Fruit fly (Drosophila melanogaster) whole organism, embryonic: ENCODE data around the gene ovm.

ENCODE experiments used
- CG1024 ChIP-seq: fragments of 200-800 bp; sonication (Bioruptor generic); IDR thresholded peaks from 2 replicates; pipeline ENCODE4 v1.3.6; 2022; ENCODE audit warnings: missing biosample characterization, missing genetic modification characterization
- CG10959 ChIP-seq: fragments of 200-800 bp; sonication (Bioruptor generic); IDR thresholded peaks from 2 replicates; pipeline ENCODE4 v1.3.6; 2022; ENCODE audit warnings: missing biosample characterization, missing genetic modification characterization
- CG12299 ChIP-seq: fragments of 200-800 bp; sonication (Bioruptor generic); optimal IDR thresholded peaks from 2 replicates; lab custom pipeline; 2018; ENCODE audit warnings: missing biosample characterization, mild to moderate bottlenecking, missing genetic modification characterization
- CG12659 ChIP-seq: fragments of 200-800 bp; sonication (Bioruptor generic); optimal IDR thresholded peaks from 3 replicates; lab custom pipeline; 2017; ENCODE audit warnings: mild to moderate bottlenecking, missing biosample characterization, missing genetic modification reagents, missing genetic modification characterization
- CG17802 ChIP-seq: fragments of 200-800 bp; sonication (Bioruptor generic); optimal IDR thresholded peaks from 2 replicates; lab custom pipeline; 2018; ENCODE audit warnings: missing biosample characterization, mild to moderate bottlenecking, missing genetic modification characterization, moderate library complexity
- CG17829 ChIP-seq: fragments of 200-800 bp; optimal IDR thresholded peaks from 2 replicates; lab custom pipeline; 2019; ENCODE audit warnings: missing biosample characterization, mild to moderate bottlenecking, missing genetic modification characterization, moderate library complexity
- CG18599 ChIP-seq: fragments of 200-800 bp; sonication (Bioruptor generic); optimal IDR thresholded peaks from 3 replicates; lab custom pipeline; 2017; ENCODE audit warnings: missing biosample characterization, missing genetic modification characterization, mild to moderate bottlenecking, moderate library complexity, missing genetic modification reagents
- CG18619 ChIP-seq: fragments of 200-800 bp; sonication (Bioruptor generic); optimal IDR thresholded peaks from 3 replicates; lab custom pipeline; 2017; ENCODE audit warnings: missing biosample characterization, mild to moderate bottlenecking, missing genetic modification characterization
- CG2116 ChIP-seq: fragments of 200-800 bp; sonication (Bioruptor generic); optimal IDR thresholded peaks from 3 replicates; lab custom pipeline; 2018; ENCODE audit warnings: missing biosample characterization, mild to moderate bottlenecking, missing genetic modification characterization
- CG31441 ChIP-seq: fragments of 200-800 bp; sonication (Bioruptor generic); IDR thresholded peaks from 2 replicates; pipeline ENCODE4 v1.3.6; 2022; ENCODE audit warnings: missing biosample characterization, missing genetic modification characterization
- CG3163 ChIP-seq: fragments of 200-800 bp; sonication (Bioruptor generic); optimal IDR thresholded peaks from 3 replicates; lab custom pipeline; 2016; ENCODE audit warnings: missing biosample characterization, missing genetic modification characterization
- CG4707 ChIP-seq: fragments of 200-800 bp; sonication (Bioruptor generic); optimal IDR thresholded peaks from 2 replicates; lab custom pipeline; 2018; ENCODE audit warnings: missing biosample characterization, mild to moderate bottlenecking, missing genetic modification characterization, moderate library complexity
- CG7271 ChIP-seq: fragments of 200-800 bp; sonication (Bioruptor generic); optimal IDR thresholded peaks from 2 replicates; lab custom pipeline; 2018; ENCODE audit warnings: missing biosample characterization, mild to moderate bottlenecking, missing genetic modification characterization, moderate library complexity
- CG7357 ChIP-seq: fragments of 200-800 bp; sonication (Bioruptor generic); IDR thresholded peaks from 3 replicates; pipeline ENCODE4 v1.3.6; 2022; ENCODE audit warnings: missing biosample characterization, missing genetic modification characterization
- CG7745 ChIP-seq: fragments of 200-800 bp; sonication (Bioruptor generic); optimal IDR thresholded peaks from 2 replicates; lab custom pipeline; 2018; ENCODE audit warnings: missing biosample characterization, mild to moderate bottlenecking, missing genetic modification characterization, moderate library complexity
- CG8765 ChIP-seq: fragments of 200-800 bp; sonication (Bioruptor generic); IDR thresholded peaks from 2 replicates; pipeline ENCODE4 v1.3.6; 2022; ENCODE audit warnings: missing biosample characterization, missing genetic modification characterization
- CoRest ChIP-seq: fragments of 200-800 bp; sonication (Bioruptor generic); optimal IDR thresholded peaks from 3 replicates; lab custom pipeline; 2018; ENCODE audit warnings: missing biosample characterization, mild to moderate bottlenecking, missing genetic modification characterization, moderate library complexity
- D19A ChIP-seq: fragments of 200-800 bp; optimal IDR thresholded peaks from 3 replicates; lab custom pipeline; 2019; ENCODE audit warnings: missing biosample characterization, mild to moderate bottlenecking, missing genetic modification characterization, moderate library complexity
- D19B ChIP-seq: fragments of 200-800 bp; sonication (Bioruptor generic); optimal IDR thresholded peaks from 2 replicates; lab custom pipeline; 2017; ENCODE audit warnings: missing biosample characterization, mild to moderate bottlenecking, missing genetic modification characterization
- Dip3 ChIP-seq: fragments of 200-800 bp; sonication (Bioruptor generic); optimal IDR thresholded peaks from 3 replicates; lab custom pipeline; 2016; ENCODE audit warnings: missing biosample characterization, missing genetic modification characterization
- Doc3 ChIP-seq: fragments of 200-800 bp; sonication (Bioruptor generic); IDR thresholded peaks from 3 replicates; pipeline ENCODE4 v1.3.6; 2022; ENCODE audit warnings: missing biosample characterization, missing genetic modification characterization; ENCODE audit not compliant: partially characterized antibody
- E2f2 ChIP-seq: fragments of 200-800 bp; sonication (Bioruptor generic); IDR thresholded peaks from 2 replicates; pipeline ENCODE4 v1.3.6; 2022; ENCODE audit warnings: missing biosample characterization, missing genetic modification characterization
- H2.0 ChIP-seq: fragments of 200-800 bp; sonication (Bioruptor generic); IDR thresholded peaks from 2 replicates; pipeline ENCODE4 v1.3.6; 2022; ENCODE audit warnings: missing biosample characterization, missing genetic modification characterization
- HLH54F ChIP-seq: fragments of 200-800 bp; sonication (Bioruptor generic); optimal IDR thresholded peaks from 3 replicates; lab custom pipeline; 2016; ENCODE audit warnings: missing biosample characterization, missing genetic modification characterization
- Lpt ChIP-seq: fragments of >200 bp; optimal IDR thresholded peaks from 2 replicates; lab custom pipeline; 2018; ENCODE audit warnings: missing biosample characterization, missing genetic modification characterization
- NC2β ChIP-seq: fragments of 200-800 bp; sonication (Bioruptor generic); optimal IDR thresholded peaks from 2 replicates; lab custom pipeline; 2016; ENCODE audit warnings: missing biosample characterization, missing genetic modification characterization
- Nf-YC ChIP-seq: fragments of 200-800 bp; optimal IDR thresholded peaks from 3 replicates; lab custom pipeline; 2019; ENCODE audit warnings: missing biosample characterization, mild to moderate bottlenecking, missing genetic modification characterization, moderate library complexity
- Oli ChIP-seq: fragments of 200-800 bp; sonication (Bioruptor generic); optimal IDR thresholded peaks from 2 replicates; lab custom pipeline; 2018; ENCODE audit warnings: missing biosample characterization, mild to moderate bottlenecking, missing genetic modification characterization, moderate library complexity
- Pdp1 ChIP-seq, 2 experiments: fragments of 200-800 bp; sonication (Bioruptor generic); optimal IDR thresholded peaks; 3 replicates each; lab custom pipeline; 2016; ENCODE audit warnings: missing biosample characterization in 2 of 2, missing genetic modification characterization in 2 of 2, mild to moderate bottlenecking in 1 of 2, moderate library complexity in 1 of 2
- Sry-β ChIP-seq: fragments of 200-800 bp; sonication (Bioruptor generic); optimal IDR thresholded peaks from 2 replicates; lab custom pipeline; 2018; ENCODE audit warnings: missing biosample characterization, mild to moderate bottlenecking, missing genetic modification characterization, moderate library complexity
- caup ChIP-seq: fragments of 200-800 bp; sonication (Bioruptor generic); optimal IDR thresholded peaks from 3 replicates; lab custom pipeline; 2017; ENCODE audit warnings: missing biosample characterization, mild to moderate bottlenecking, missing genetic modification characterization, moderate library complexity; ENCODE audit not compliant: severe bottlenecking
- chm ChIP-seq: fragments of 200-800 bp; sonication (Bioruptor generic); IDR thresholded peaks from 2 replicates; pipeline ENCODE4 v1.3.6; 2022; ENCODE audit warnings: missing biosample characterization, missing genetic modification characterization
- danr ChIP-seq: fragments of 200-800 bp; sonication (Bioruptor generic); IDR thresholded peaks from 2 replicates; pipeline ENCODE4 v1.3.6; 2022; ENCODE audit warnings: missing biosample characterization, missing genetic modification characterization
- dmrt11E ChIP-seq: fragments of 200-800 bp; sonication (Bioruptor generic); optimal IDR thresholded peaks from 3 replicates; lab custom pipeline; 2018; ENCODE audit warnings: missing biosample characterization, mild to moderate bottlenecking, missing genetic modification characterization, moderate library complexity
- ewg ChIP-seq: fragments of 200-800 bp; sonication (Bioruptor generic); optimal IDR thresholded peaks from 3 replicates; lab custom pipeline; 2017; ENCODE audit warnings: mild to moderate bottlenecking, missing biosample characterization, missing genetic modification reagents, missing genetic modification characterization
- eyg ChIP-seq: fragments of 200-800 bp; sonication (Bioruptor generic); optimal IDR thresholded peaks from 3 replicates; lab custom pipeline; 2016; ENCODE audit warnings: missing biosample characterization, missing genetic modification characterization
- grn ChIP-seq: fragments of 200-800 bp; sonication (Bioruptor generic); optimal IDR thresholded peaks from 3 replicates; lab custom pipeline; 2017; ENCODE audit warnings: missing biosample characterization, missing genetic modification characterization
- hkb ChIP-seq, 2 experiments: fragments of 200-800 bp in 1 of 2; fragments of >200 bp in 1 of 2; sonication (Bioruptor generic) in 1 of 2; IDR thresholded peaks in 1 of 2; optimal IDR thresholded peaks in 1 of 2; 2 replicates each; pipeline versions ENCODE4 v1.3.6 to Lab custom; 2017 to 2022; ENCODE audit warnings: missing biosample characterization in 1 of 2, missing genetic modification characterization in 1 of 2
- mld ChIP-seq: fragments of 200-800 bp; sonication (Bioruptor generic); IDR thresholded peaks from 3 replicates; pipeline ENCODE4 v1.3.6; 2022; ENCODE audit warnings: missing biosample characterization, missing genetic modification characterization; ENCODE audit not compliant: partially characterized antibody
- nerfin-2 ChIP-seq: fragments of 200-800 bp; sonication (Bioruptor generic); IDR thresholded peaks from 2 replicates; pipeline ENCODE4 v1.3.6; 2022; ENCODE audit warnings: missing biosample characterization, missing genetic modification characterization; ENCODE audit not compliant: partially characterized antibody
- org-1 ChIP-seq: fragments of 200-800 bp; sonication (Bioruptor generic); optimal IDR thresholded peaks from 2 replicates; lab custom pipeline; 2017; ENCODE audit warnings: missing biosample characterization, missing genetic modification characterization
- repo ChIP-seq: fragments of 200-800 bp; sonication (Bioruptor generic); optimal IDR thresholded peaks from 2 replicates; lab custom pipeline; 2016; ENCODE audit warnings: missing biosample characterization, missing genetic modification characterization
- salm ChIP-seq: fragments of 200-800 bp; sonication (Bioruptor generic); optimal IDR thresholded peaks from 2 replicates; lab custom pipeline; 2018; ENCODE audit warnings: missing biosample characterization, mild to moderate bottlenecking, missing genetic modification characterization
- sens ChIP-seq: fragments of 200-800 bp; sonication (Bioruptor generic); peaks from one replicate; lab custom pipeline; 2016; ENCODE audit warnings: missing biosample characterization, missing genetic modification characterization
- shn ChIP-seq: fragments of 200-800 bp; sonication (Bioruptor generic); optimal IDR thresholded peaks from 3 replicates; lab custom pipeline; 2016; ENCODE audit warnings: missing biosample characterization, missing genetic modification characterization
- slou ChIP-seq: fragments of 200-800 bp; sonication (Bioruptor generic); optimal IDR thresholded peaks from 3 replicates; lab custom pipeline; 2016; ENCODE audit warnings: missing biosample characterization, missing genetic modification characterization
- stwl ChIP-seq: fragments of 200-800 bp; sonication (Bioruptor generic); optimal IDR thresholded peaks from 3 replicates; lab custom pipeline; 2018; ENCODE audit warnings: missing biosample characterization, mild to moderate bottlenecking, missing genetic modification characterization, moderate library complexity
- tna ChIP-seq: fragments of 200-800 bp; sonication (Bioruptor generic); IDR thresholded peaks from 2 replicates; pipeline ENCODE4 v1.3.6; 2022; ENCODE audit warnings: missing biosample characterization, missing genetic modification characterization; ENCODE audit not compliant: partially characterized antibody
- toy ChIP-seq: fragments of 200-800 bp; sonication (Bioruptor generic); IDR thresholded peaks from 2 replicates; pipeline ENCODE4 v1.3.6; 2022; ENCODE audit warnings: missing biosample characterization, missing genetic modification characterization

ovm gene

DNA sequence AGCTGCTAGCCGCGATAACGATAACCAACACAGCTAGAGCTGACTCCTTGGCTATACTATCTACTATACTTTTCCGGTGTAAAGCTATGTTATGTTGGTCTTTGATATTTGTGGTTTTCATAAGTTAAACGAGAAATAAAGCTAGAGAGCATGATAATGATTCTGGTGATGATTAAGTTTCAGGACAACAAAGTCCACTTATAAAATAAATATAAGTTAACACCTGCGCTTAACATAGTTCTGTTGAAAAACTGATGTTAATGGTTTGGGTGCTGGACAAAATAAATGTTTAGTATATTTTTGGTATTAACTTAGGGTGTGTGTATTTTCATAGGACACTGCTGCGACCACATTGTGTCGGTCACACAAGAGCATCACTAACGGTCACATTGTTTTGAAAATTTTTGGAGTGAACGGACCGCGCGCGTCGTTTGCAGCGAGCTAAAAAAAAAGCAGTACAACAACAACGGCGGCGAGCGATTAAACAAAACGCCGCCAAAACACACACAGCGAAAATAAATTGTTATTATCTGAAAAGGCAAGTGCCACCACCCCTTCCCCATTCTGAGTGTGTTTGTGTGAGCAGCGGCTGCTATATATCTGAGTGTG, 18.0 kb upstream of the ovm start, which contains the start of the genes CG33635 and spen (continued):
- TF ChIP-seq nerfin-2 (GFP tag; lab: Robert Waterston, UW) (no peak), D19B (no peak), ewg (peak; percentile 41), CG10959 (GFP tag; lab: Robert Waterston, UW) (no peak), CG7357 (no peak), Nf-YC (tag; lab: Kevin White, UChicago) (peak; percentile 45), caup (GFP tag; lab: Kevin White, UChicago) (peak; percentile 49), CG8765 (GFP tag; lab: Robert Waterston, UW) (no peak), CG2116 (GFP tag; lab: Kevin White, UChicago) (peak; percentile 63), CG7271 (tag; lab: Kevin White, UChicago) (peak; percentile 74), tna (GFP tag; lab: Robert Waterston, UW) (no peak), H2.0 (GFP tag; lab: Robert Waterston, UW) (no peak), Pdp1 (GFP tag; optimal IDR thresholded peaks at IDR 0.05; lab: Kevin White, UChicago) (peak; percentile 13 to 63), D19A (tag; lab: Kevin White, UChicago) (peak; percentile 4), Dip3 (GFP tag; lab: Kevin White, UChicago) (peak; percentile 10), eyg (GFP tag; lab: Kevin White, UChicago) (peak; percentile 25), CG4707 (GFP tag; lab: Kevin White, UChicago) (peak; percentile 25), Oli (tag; lab: Kevin White, UChicago) (no peak), grn (GFP tag; lab: Kevin White, UChicago) (no peak), HLH54F (no peak), CG1024 (no peak), CG18619 (GFP tag; lab: Kevin White, UChicago) (peak; percentile 7), chm (GFP tag; lab: Robert Waterston, UW) (no peak), CoRest (tag; lab: Kevin White, UChicago) (peak; percentile 47), E2f2 (GFP tag; lab: Robert Waterston, UW) (no peak), toy (GFP tag; lab: Robert Waterston, UW) (no peak), CG7745 (tag; lab: Kevin White, UChicago) (no peak), Doc3 (GFP tag; lab: Robert Waterston, UW) (no peak), salm (tag; lab: Kevin White, UChicago) (peak; percentile 53), Sry-β (GFP tag; lab: Kevin White, UChicago) (peak; percentile 94), NC2β (peak; percentile 37), shn (GFP tag; lab: Kevin White, UChicago) (peak; percentile 11), CG17829 (tag; lab: Kevin White, UChicago) (peak; percentile 68), CG17802 (tag; lab: Kevin White, UChicago) (no peak), CG18599 (GFP tag; lab: Kevin White, UChicago) (peak; percentile 48), stwl (tag; lab: Kevin White, UChicago) (peak; percentile 61), org-1 (GFP tag; lab: Kevin White, UChicago) (peak; percentile 44), Lpt (GFP tag; lab: Kevin White, UChicago) (no peak), CG31441 (no peak), sens (GFP tag; lab: Kevin White, UChicago) (peak; percentile 80), CG12659 (GFP tag; lab: Kevin White, UChicago) (peak; percentile 83), mld (GFP tag; lab: Robert Waterston, UW) (no peak), hkb (optimal IDR thresholded peaks at IDR 0.05; lab: Kevin White, UChicago) (no peak), hkb (GFP tag; IDR thresholded peaks at IDR 0.05; lab: Robert Waterston, UW) (no peak), danr (GFP tag; lab: Robert Waterston, UW) (no peak), CG3163 (GFP tag; lab: Kevin White, UChicago) (peak; percentile 39), dmrt11E (peak; percentile 16), slou (no peak), CG12299 (peak; percentile 55), repo (GFP tag; lab: Kevin White, UChicago) (no peak)
